Fruit fly (Drosophila melanogaster) whole organism, larva: ENCODE measurements around the gene U4-U6-60K.

Experiments used
- noc ChIP-seq: fragments of 200-800 bp; sonication (Bioruptor generic); optimal IDR thresholded peaks from 3 replicates; lab custom pipeline; 2019; ENCODE audit warnings: missing biosample characterization, mild to moderate bottlenecking, missing genetic modification characterization, moderate library complexity

The U4-U6-60K gene

dm6 chr3L:17513893-17514616, at the start of gene U4-U6-60K, which contains the start of gene CG7564:
Gene U4-U6-60K (minus strand): TSS chr3L:17513912.
Gene CG7564 (plus strand): TSS chr3L:17514298.
- peak; percentile 55 for TF ChIP-seq noc

- TF ChIP-seq noc, result no peak
Measured at dm6 chr3L:17563133-17563532, 49.4 kb upstream of the U4-U6-60K start.

dm6 chr3L:17562263-17562662, 48.6 kb upstream of the U4-U6-60K start:
- TF ChIP-seq noc, result no peak

dm6 chr3L:17557215-17557904, 43.6 kb upstream of the U4-U6-60K start, which contains the start of gene CycT:
Gene CycT (minus strand): TSS chr3L:17557788.
- TF ChIP-seq noc, result peak; percentile 53

dm6 chr3L:17555794-17556193, 42.1 kb upstream of the U4-U6-60K start:
- TF ChIP-seq noc, result no peak

dm6 chr3L:17549049-17549876, 35.6 kb upstream of the U4-U6-60K start, which contains the start of the genes Jon74E and CG7542:
Gene Jon74E (minus strand): TSS chr3L:17549127.
Gene CG7542 (plus strand): TSS chr3L:17549826.
- no peak for TF ChIP-seq noc

dm6 chr3L:17540004-17540403, 26.3 kb upstream of the U4-U6-60K start:
- no peak for TF ChIP-seq noc

- TF ChIP-seq noc, result no peak
Measured at dm6 chr3L:17538907-17539306, 25.2 kb upstream of the U4-U6-60K start.

dm6 chr3L:17538250-17538649, 24.5 kb upstream of the U4-U6-60K start:
- TF ChIP-seq noc, result no peak

dm6 chr3L:17535768-17536167, 22.1 kb upstream of the U4-U6-60K start:
- no peak for TF ChIP-seq noc

dm6 chr3L:17534396-17534795, 20.7 kb upstream of the U4-U6-60K start:
- no peak for TF ChIP-seq noc

dm6 chr3L:17533745-17534144, 20.0 kb upstream of the U4-U6-60K start:
- TF ChIP-seq noc, result no peak

dm6 chr3L:17532898-17533700, 19.4 kb upstream of the U4-U6-60K start:
- peak; percentile 51 for TF ChIP-seq noc

dm6 chr3L:17532197-17532596, 18.5 kb upstream of the U4-U6-60K start:
- TF ChIP-seq noc, result no peak

dm6 chr3L:17531397-17531796, 17.7 kb upstream of the U4-U6-60K start:
- peak; percentile 7 for TF ChIP-seq noc
